Fruit fly (Drosophila melanogaster): ENCODE measurements around the gene Srp14.

Gene Srp14

DNA sequence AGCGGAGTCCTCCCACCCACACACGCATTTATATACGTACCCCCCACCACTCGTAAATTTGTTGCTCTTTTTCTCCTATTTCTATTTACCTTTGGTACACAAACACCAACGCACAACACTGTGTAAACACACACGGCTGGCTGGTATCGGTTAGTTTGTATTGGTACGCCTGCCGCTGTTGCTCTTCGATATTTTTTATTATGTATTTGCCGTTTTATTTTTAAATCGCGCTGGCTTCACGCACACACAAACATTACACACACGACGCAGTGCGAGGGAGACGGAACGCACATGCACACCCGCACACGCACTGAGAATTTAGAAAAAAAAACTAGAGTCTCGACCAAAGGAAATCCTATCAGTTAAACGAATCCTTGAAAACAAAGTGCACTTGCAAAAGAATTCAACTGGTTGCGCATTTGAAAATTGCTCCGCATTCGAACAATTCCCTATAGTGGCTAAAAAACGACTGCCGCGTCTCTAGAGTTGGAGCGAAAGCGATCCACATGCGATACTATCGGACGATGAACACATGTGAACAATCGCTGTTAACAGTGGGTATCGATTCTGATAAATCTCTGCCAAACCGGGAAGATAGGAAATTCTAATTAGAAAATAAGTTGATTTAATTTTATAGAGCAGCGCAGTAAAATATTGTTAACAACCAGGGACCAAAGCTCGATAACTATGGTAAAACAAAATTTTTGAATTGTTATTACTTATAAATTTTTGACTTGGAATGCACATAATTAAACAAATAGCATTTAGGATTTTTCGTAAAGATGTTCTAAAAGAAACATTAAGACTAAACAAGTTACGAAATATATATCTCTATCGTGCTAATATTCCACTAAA, 29.1 kb upstream of the Srp14 start:
- TF ChIP-seq CG34367 (tag; optimal IDR thresholded peaks at IDR 0.05) (peak; percentile 14), fd96Ca (GFP tag; IDR thresholded peaks at IDR 0.05) (peak; percentile 63; the same call in 2 of the 3 replicates), CG15710 (tag; optimal IDR thresholded peaks at IDR 0.05) (peak; percentile 13), Pif1A (GFP tag; optimal IDR thresholded peaks at IDR 0.05) (peak; percentile 38), rn (GFP tag; IDR thresholded peaks at IDR 0.05) (no peak), gl (tag; optimal IDR thresholded peaks at IDR 0.05) (peak; percentile 59), CG12605 (GFP tag; IDR thresholded peaks at IDR 0.05) (peak; percentile 69), CG9948 (tag; optimal IDR thresholded peaks at IDR 0.05) (no peak), CG8301 (tag; optimal IDR thresholded peaks at IDR 0.05) (peak; percentile 33), Ets98B (GFP tag; IDR thresholded peaks at IDR 0.05) (peak; percentile 55), CG13204 (GFP tag; optimal IDR thresholded peaks at IDR 0.05) (peak; percentile 60), CG17806 (tag; optimal IDR thresholded peaks at IDR 0.05) (peak; percentile 6), CG4496 (GFP tag; IDR thresholded peaks at IDR 0.05) (peak; percentile 73; the same call in 2 of the 3 replicates), CG10348 (GFP tag; IDR thresholded peaks at IDR 0.05) (no peak), D1 (tag; optimal IDR thresholded peaks at IDR 0.05) (no peak), CG32121 (GFP tag; IDR thresholded peaks at IDR 0.05) (peak; percentile 72), Pif1B (GFP tag; optimal IDR thresholded peaks at IDR 0.05) (peak; percentile 64), CG14655 (GFP tag; optimal IDR thresholded peaks at IDR 0.05) (peak; percentile 28), Snoo (tag; optimal IDR thresholded peaks at IDR 0.05) (peak; percentile 27)

DNA sequence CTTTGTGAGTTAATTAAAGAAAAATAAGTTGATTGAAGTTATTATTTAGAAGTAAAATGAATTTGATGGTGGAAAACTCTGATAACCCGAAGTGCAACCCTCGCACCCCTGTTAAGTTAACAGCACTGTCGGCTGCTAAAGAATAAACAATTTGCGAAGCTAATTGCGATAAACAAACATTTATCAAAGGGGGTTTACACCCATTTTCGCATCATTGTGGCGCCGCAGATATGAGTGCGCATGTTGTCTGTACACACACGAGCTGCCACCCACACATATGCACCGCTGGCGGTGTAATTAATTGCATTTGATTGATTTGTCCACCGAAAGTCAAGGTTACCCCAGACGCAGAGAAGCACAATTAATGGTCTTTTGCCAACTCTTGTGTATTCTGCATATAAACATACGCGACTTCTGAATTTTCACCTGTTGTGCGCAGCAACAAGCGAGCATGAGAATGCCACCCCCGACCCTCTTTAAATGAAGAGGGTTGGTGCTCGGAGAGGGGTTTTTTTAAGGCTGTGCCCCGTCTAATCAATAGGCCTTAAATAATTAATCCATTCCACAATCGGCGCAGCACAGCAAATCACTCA, 28.3 kb upstream of the Srp14 start:
- TF ChIP-seq CG32121 (GFP tag; IDR thresholded peaks at IDR 0.05) (no peak), EcR (GFP tag; optimal IDR thresholded peaks at IDR 0.05) (no peak), CG12605 (GFP tag; IDR thresholded peaks at IDR 0.05) (peak; percentile 37; the same call in 1 of the 2 replicates), Ets98B (GFP tag; IDR thresholded peaks at IDR 0.05) (no peak), rn (GFP tag; IDR thresholded peaks at IDR 0.05) (no peak), CG9948 (tag; optimal IDR thresholded peaks at IDR 0.05) (no peak), CG8301 (tag; optimal IDR thresholded peaks at IDR 0.05) (no peak), CG4496 (GFP tag; IDR thresholded peaks at IDR 0.05) (no peak)

dm6 chr3R:20552093-20552492, 27.8 kb upstream of the Srp14 start, which contains the start of gene Stat92E:
Gene Stat92E, minus strand, starts transcription at chr3R:20552311.
- TF ChIP-seq CG15710 (tag; optimal IDR thresholded peaks at IDR 0.05) (no peak), CG8301 (tag; optimal IDR thresholded peaks at IDR 0.05) (no peak)

dm6 chr3R:20554300-20554699, 25.6 kb upstream of the Srp14 start, which contains the start of gene att-ORFB:
Gene att-ORFB, minus strand, starts transcription at chr3R:20554400.
- TF ChIP-seq CG10348 (GFP tag; IDR thresholded peaks at IDR 0.05) = no peak
- no peak for TF ChIP-seq CG14655 (GFP tag; optimal IDR thresholded peaks at IDR 0.05)

DNA sequence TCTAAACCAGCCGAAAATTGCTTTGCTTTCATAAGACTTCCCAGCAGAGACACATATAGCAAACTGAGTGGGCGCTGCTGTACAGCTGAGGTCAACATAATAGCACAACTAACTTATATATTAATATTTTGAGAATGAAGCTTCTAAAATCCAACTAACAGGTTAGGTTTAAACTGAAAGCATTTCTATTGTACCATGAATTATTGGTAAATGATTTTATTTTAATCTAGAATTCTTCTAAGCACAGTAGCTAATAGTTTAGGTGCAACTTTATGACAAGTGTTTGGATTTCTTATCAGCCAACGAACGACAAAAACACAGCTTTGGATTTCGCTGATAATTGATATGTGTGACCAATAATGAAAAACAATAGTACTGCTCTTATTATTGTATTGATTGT, 24.9 kb upstream of the Srp14 start:
- peak; percentile 22 for TF ChIP-seq CG8301 (tag; optimal IDR thresholded peaks at IDR 0.05)
- no peak for TF ChIP-seq gl (tag; optimal IDR thresholded peaks at IDR 0.05)
- peak; percentile 27 for TF ChIP-seq Pif1A (GFP tag; optimal IDR thresholded peaks at IDR 0.05)
- TF ChIP-seq EcR (GFP tag; optimal IDR thresholded peaks at IDR 0.05) = no peak
- peak; percentile 25 for TF ChIP-seq CG14655 (GFP tag; optimal IDR thresholded peaks at IDR 0.05)
- TF ChIP-seq Pif1B (GFP tag; optimal IDR thresholded peaks at IDR 0.05) = peak; percentile 4
- TF ChIP-seq CG32121 (GFP tag; IDR thresholded peaks at IDR 0.05) = 0 out of 2 replicates have a peak, but pooled peaks have one; percentile 31

DNA sequence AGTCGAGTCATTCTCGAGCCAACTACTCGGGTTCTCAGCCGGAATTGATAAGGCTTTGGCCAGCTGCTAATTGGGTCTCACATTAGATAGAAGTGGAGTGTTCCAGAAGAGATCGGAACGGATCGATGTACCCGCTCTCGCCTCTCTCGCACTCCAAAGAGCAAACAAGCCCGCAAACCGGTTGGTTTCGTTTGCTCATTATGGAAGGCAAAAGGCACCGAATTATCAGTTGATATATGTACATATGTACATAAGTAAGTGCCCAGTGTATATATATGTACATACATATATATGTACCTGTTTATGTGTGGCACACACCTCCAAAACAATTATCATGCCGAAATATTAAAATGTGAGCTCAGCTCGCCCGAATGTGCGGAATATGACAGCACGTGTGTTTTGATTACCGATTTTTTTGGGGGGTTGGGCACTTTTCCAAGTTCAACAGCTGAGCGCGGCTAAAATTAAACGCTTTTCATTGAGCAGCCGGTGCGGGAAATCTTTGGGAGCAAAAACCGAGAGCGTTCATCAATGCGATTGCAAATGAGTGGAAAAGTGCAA, 24.1 kb upstream of the Srp14 start:
- no peak for TF ChIP-seq CG34367 (tag; optimal IDR thresholded peaks at IDR 0.05)
- no peak for TF ChIP-seq gl (tag; optimal IDR thresholded peaks at IDR 0.05)
- TF ChIP-seq Ets98B (GFP tag; IDR thresholded peaks at IDR 0.05) = no peak
- no peak for TF ChIP-seq CG4496 (GFP tag; IDR thresholded peaks at IDR 0.05)
- TF ChIP-seq fd96Ca (GFP tag; IDR thresholded peaks at IDR 0.05) = no peak
- no peak for TF ChIP-seq CG13204 (GFP tag; optimal IDR thresholded peaks at IDR 0.05)
- TF ChIP-seq CG10348 (GFP tag; IDR thresholded peaks at IDR 0.05) = no peak
- no peak for TF ChIP-seq CG12605 (GFP tag; IDR thresholded peaks at IDR 0.05)
- no peak for TF ChIP-seq rn (GFP tag; IDR thresholded peaks at IDR 0.05)
- no peak for TF ChIP-seq EcR (GFP tag; optimal IDR thresholded peaks at IDR 0.05)
- TF ChIP-seq CG9948 (tag; optimal IDR thresholded peaks at IDR 0.05) = no peak
- TF ChIP-seq D1 (tag; optimal IDR thresholded peaks at IDR 0.05) = no peak
- TF ChIP-seq CG14655 (GFP tag; optimal IDR thresholded peaks at IDR 0.05) = no peak
- TF ChIP-seq CG8301 (tag; optimal IDR thresholded peaks at IDR 0.05) = no peak
- TF ChIP-seq CG15710 (tag; optimal IDR thresholded peaks at IDR 0.05) = no peak
- TF ChIP-seq CG32121 (GFP tag; IDR thresholded peaks at IDR 0.05) = no peak
- TF ChIP-seq Pif1B (GFP tag; optimal IDR thresholded peaks at IDR 0.05) = no peak
- TF ChIP-seq Snoo (tag; optimal IDR thresholded peaks at IDR 0.05) = no peak
- TF ChIP-seq CG17806 (tag; optimal IDR thresholded peaks at IDR 0.05) = no peak

All from whole organism, pupa.